Worm (Caenorhabditis elegans) whole organism, young adult: ENCODE data around the gene Y46G5A.7.

Experiments used
- B0035.1 ChIP-seq: sonication (generic microtip); optimal IDR thresholded peaks from 2 replicates; lab custom pipeline; 2016; ENCODE audit warnings: missing genetic modification characterization, mild to moderate bottlenecking, missing compliant biosample characterization, missing genotype, missing genetic modification reagents
- B0336.3 ChIP-seq: fragments of 200-800 bp; sonication (Bioruptor generic); IDR thresholded peaks from 2 replicates; pipeline ENCODE4 v1.3.6; 2022; ENCODE audit warnings: missing genetic modification characterization, missing compliant biosample characterization
- C17E4.6 ChIP-seq: fragments of 200-800 bp; sonication (Bioruptor generic); IDR thresholded peaks from 2 replicates; pipeline ENCODE4 v1.3.6; 2022; ENCODE audit warnings: missing genetic modification reagents, missing genetic modification characterization, missing compliant biosample characterization
- F10E7.11 ChIP-seq: sonication (generic microtip); optimal IDR thresholded peaks from 2 replicates; lab custom pipeline; 2017; ENCODE audit warnings: mild to moderate bottlenecking, missing genetic modification characterization, moderate library complexity, missing compliant biosample characterization
- F23B12.7 ChIP-seq: sonication (generic microtip); optimal IDR thresholded peaks from 2 replicates; lab custom pipeline; 2017; ENCODE audit warnings: missing genetic modification characterization, mild to moderate bottlenecking, missing compliant biosample characterization, antibody characterized with exemption, moderate library complexity; ENCODE audit not compliant: insufficient read depth
- F55B11.4 ChIP-seq: sonication (generic microtip); optimal IDR thresholded peaks from 2 replicates; lab custom pipeline; 2016; ENCODE audit warnings: missing compliant biosample characterization, missing genetic modification characterization, borderline replicate concordance; ENCODE audit not compliant: insufficient read depth
- F57C9.4 ChIP-seq: sonication (generic microtip); optimal IDR thresholded peaks from 2 replicates; lab custom pipeline; 2017; ENCODE audit warnings: mild to moderate bottlenecking, missing genetic modification characterization, missing compliant biosample characterization
- K11D2.4 ChIP-seq: fragments of 200-800 bp; sonication (Bioruptor generic); IDR thresholded peaks from 2 replicates; pipeline ENCODE4 v1.3.6; 2022; ENCODE audit warnings: missing genetic modification reagents, missing genetic modification characterization, missing compliant biosample characterization
- T07F8.4 ChIP-seq: sonication (generic microtip); optimal IDR thresholded peaks from 2 replicates; lab custom pipeline; 2016; ENCODE audit warnings: mild to moderate bottlenecking, missing genetic modification characterization, moderate library complexity, missing compliant biosample characterization
- T26A5.8 ChIP-seq: sonication (generic microtip); optimal IDR thresholded peaks from 2 replicates; lab custom pipeline; 2016; ENCODE audit warnings: missing genetic modification characterization, missing compliant biosample characterization
- Y53G8AR.9 ChIP-seq: fragments of 200-800 bp; sonication (Bioruptor generic); conservative IDR thresholded peaks from 2 replicates; pipeline ENCODE4 v1.3.6; 2022; ENCODE audit warnings: missing genetic modification reagents, missing genetic modification characterization, missing compliant biosample characterization
- Y67H2A.10 ChIP-seq: fragments of 200-800 bp; sonication (Bioruptor generic); conservative IDR thresholded peaks from 2 replicates; pipeline ENCODE4 v1.3.6; 2022; ENCODE audit warnings: missing genetic modification reagents, missing genetic modification characterization, missing compliant biosample characterization
- atf-7 ChIP-seq: sonication (generic microtip); optimal IDR thresholded peaks from 2 replicates; lab custom pipeline; 2017; ENCODE audit warnings: mild to moderate bottlenecking, missing genetic modification characterization, missing compliant biosample characterization
- athp-1 ChIP-seq: sonication (generic microtip); optimal IDR thresholded peaks from 2 replicates; lab custom pipeline; 2017; ENCODE audit warnings: mild to moderate bottlenecking, missing genetic modification characterization, missing compliant biosample characterization
- attf-3 ChIP-seq: fragments of 200-800 bp; sonication (Bioruptor generic); conservative IDR thresholded peaks from 2 replicates; pipeline ENCODE4 v1.3.6; 2022; ENCODE audit warnings: missing genetic modification reagents, missing genetic modification characterization, missing compliant biosample characterization
- bed-2 ChIP-seq: fragments of 200-800 bp; sonication (Bioruptor generic); IDR thresholded peaks from 2 replicates; pipeline ENCODE4 v1.3.6; 2022; ENCODE audit warnings: missing genetic modification reagents, missing genetic modification characterization, missing compliant biosample characterization
- ccch-3 ChIP-seq: fragments of 200-800 bp; sonication (Bioruptor generic); optimal IDR thresholded peaks from 2 replicates; lab custom pipeline; 2018; ENCODE audit warnings: mild to moderate bottlenecking, missing genetic modification characterization, missing compliant biosample characterization
- cebp-1 ChIP-seq, 2 experiments: fragments of 200-800 bp in 1 of 2; sonication (Bioruptor generic) in 1 of 2; sonication (generic microtip) in 1 of 2; IDR thresholded peaks in 1 of 2; optimal IDR thresholded peaks in 1 of 2; 2 replicates each; pipeline versions ENCODE4 v1.3.6 to Lab custom; 2017 to 2022; ENCODE audit warnings: missing compliant biosample characterization in 2 of 2, missing genetic modification characterization in 2 of 2, mild to moderate bottlenecking in 1 of 2, missing genetic modification reagents in 1 of 2, moderate library complexity in 1 of 2
- cebp-2 ChIP-seq: fragments of 200-800 bp; sonication (Bioruptor generic); IDR thresholded peaks from 2 replicates; pipeline ENCODE4 v1.3.6; 2022; ENCODE audit warnings: missing genetic modification characterization, missing compliant biosample characterization
- ceh-58 ChIP-seq: fragments of 200-800 bp; sonication (Bioruptor generic); IDR thresholded peaks from 2 replicates; pipeline ENCODE4 v1.3.6; 2022; ENCODE audit warnings: missing genetic modification characterization, missing compliant biosample characterization
- ceh-91 ChIP-seq: fragments of 200-800 bp; sonication (Bioruptor generic); IDR thresholded peaks from 2 replicates; pipeline ENCODE4 v1.3.6; 2022; ENCODE audit warnings: missing genetic modification reagents, missing genetic modification characterization, missing compliant biosample characterization
- dox-1 ChIP-seq: fragments of 200-800 bp; sonication (Bioruptor generic); IDR thresholded peaks from 2 replicates; pipeline ENCODE4 v1.3.6; 2022; ENCODE audit warnings: missing genetic modification reagents, missing genetic modification characterization, missing compliant biosample characterization
- egl-18 ChIP-seq: fragments of 200-800 bp; sonication (Bioruptor generic); IDR thresholded peaks from 2 replicates; pipeline ENCODE4 v1.3.6; 2022; ENCODE audit warnings: missing genetic modification reagents, missing genetic modification characterization, missing compliant biosample characterization
- egrh-3 ChIP-seq: fragments of 200-800 bp; sonication (Bioruptor generic); IDR thresholded peaks from 2 replicates; pipeline ENCODE4 v1.3.6; 2022; ENCODE audit warnings: missing genetic modification reagents, missing genetic modification characterization, missing compliant biosample characterization
- gei-17 ChIP-seq: fragments of 200-800 bp; sonication (Bioruptor generic); optimal IDR thresholded peaks from 2 replicates; lab custom pipeline; 2018; ENCODE audit warnings: mild to moderate bottlenecking, missing genetic modification characterization, missing compliant biosample characterization
- hlh-12 ChIP-seq: sonication (generic microtip); optimal IDR thresholded peaks from 2 replicates; lab custom pipeline; 2016; ENCODE audit warnings: missing genetic modification characterization, missing compliant biosample characterization
- hrde-1 ChIP-seq: sonication (generic microtip); optimal IDR thresholded peaks from 2 replicates; lab custom pipeline; 2016; ENCODE audit warnings: missing genetic modification characterization, mild to moderate bottlenecking, missing compliant biosample characterization, moderate library complexity, missing genotype, missing genetic modification reagents, borderline replicate concordance
- let-526 ChIP-seq: fragments of 200-800 bp; sonication (Bioruptor generic); IDR thresholded peaks from 2 replicates; pipeline ENCODE4 v1.3.6; 2022; ENCODE audit warnings: missing genetic modification reagents, missing genetic modification characterization, missing compliant biosample characterization
- lin-40 ChIP-seq: sonication (generic microtip); optimal IDR thresholded peaks from 2 replicates; lab custom pipeline; 2016; ENCODE audit warnings: missing genetic modification characterization, mild to moderate bottlenecking, missing compliant biosample characterization, missing genotype, missing genetic modification reagents
- lin-54 ChIP-seq: fragments of 200-800 bp; sonication (Bioruptor generic); optimal IDR thresholded peaks from 2 replicates; lab custom pipeline; 2018; ENCODE audit warnings: mild to moderate bottlenecking, missing genetic modification characterization, missing compliant biosample characterization
- lsy-27 ChIP-seq: sonication (generic microtip); optimal IDR thresholded peaks from 2 replicates; lab custom pipeline; 2017; ENCODE audit warnings: missing genetic modification characterization, mild to moderate bottlenecking, missing compliant biosample characterization, antibody characterized with exemption, missing genotype, borderline replicate concordance; ENCODE audit not compliant: insufficient read depth
- madf-10 ChIP-seq: sonication (generic microtip); optimal IDR thresholded peaks from 2 replicates; lab custom pipeline; 2016; ENCODE audit warnings: mild to moderate bottlenecking, missing genetic modification characterization, missing compliant biosample characterization
- mcd-1 ChIP-seq: fragments of 200-800 bp; sonication (Bioruptor generic); IDR thresholded peaks from 2 replicates; pipeline ENCODE4 v1.3.6; 2022; ENCODE audit warnings: missing genetic modification reagents, missing genetic modification characterization, missing compliant biosample characterization
- mel-28 ChIP-seq: sonication (generic microtip); optimal IDR thresholded peaks from 2 replicates; lab custom pipeline; 2016; ENCODE audit warnings: borderline replicate concordance, mild to moderate bottlenecking, missing genetic modification characterization, missing compliant biosample characterization
- nfyb-1 ChIP-seq: fragments of 200-800 bp; sonication (Bioruptor generic); IDR thresholded peaks from 2 replicates; pipeline ENCODE4 v1.3.6; 2022; ENCODE audit warnings: missing genetic modification reagents, missing genetic modification characterization, missing compliant biosample characterization
- sdz-38 ChIP-seq: sonication (generic microtip); optimal IDR thresholded peaks from 2 replicates; lab custom pipeline; 2016; ENCODE audit warnings: missing genotype, missing genetic modification characterization, missing compliant biosample characterization
- tbp1 ChIP-seq: fragments of 200-800 bp; sonication (Bioruptor generic); optimal IDR thresholded peaks from 2 replicates; lab custom pipeline; 2018; ENCODE audit warnings: mild to moderate bottlenecking, missing genetic modification characterization, missing compliant biosample characterization
- unc-62 ChIP-seq: fragments of 150-350 bp; optimal IDR thresholded peaks from 2 replicates; lab custom pipeline; 2014; ENCODE audit warnings: missing biosample characterization, missing genetic modification reagents, missing genetic modification characterization
- zfh-2 ChIP-seq: fragments of 200-800 bp; sonication (Bioruptor generic); conservative IDR thresholded peaks from 2 replicates; pipeline ENCODE4 v1.3.6; 2022; ENCODE audit warnings: missing genetic modification reagents, missing genetic modification characterization, missing compliant biosample characterization
- ztf-18 ChIP-seq: sonication (generic microtip); optimal IDR thresholded peaks from 2 replicates; lab custom pipeline; 2016; ENCODE audit warnings: missing genotype, mild to moderate bottlenecking, missing genetic modification characterization, missing compliant biosample characterization
- ztf-26 ChIP-seq: sonication (generic microtip); optimal IDR thresholded peaks from 2 replicates; lab custom pipeline; 2017; ENCODE audit warnings: missing genetic modification characterization, missing compliant biosample characterization
- ztf-28 ChIP-seq: fragments of 200-800 bp; sonication (Bioruptor generic); IDR thresholded peaks from 2 replicates; pipeline ENCODE4 v1.3.6; 2022; ENCODE audit warnings: missing genetic modification reagents, missing genetic modification characterization, missing compliant biosample characterization
- ztf-3 ChIP-seq: fragments of 200-800 bp; sonication (Bioruptor generic); optimal IDR thresholded peaks from 2 replicates; lab custom pipeline; 2018; ENCODE audit warnings: mild to moderate bottlenecking, missing genetic modification characterization, missing compliant biosample characterization

Y46G5A.7 gene

ce11 chrII:12795188-12795587 is 39.1 kb upstream of the Y46G5A.7 start (continued):
- TF ChIP-seq B0035.1 (tag; lab: Kevin White, UChicago), result no peak
- TF ChIP-seq ztf-26 (tag; lab: Kevin White, UChicago), result peak; percentile 16
- no peak for TF ChIP-seq bed-2 (GFP tag; lab: Robert Waterston, UW)

ce11 chrII:12790392-12790791 is 34.3 kb upstream of the Y46G5A.7 start:
- TF ChIP-seq nfyb-1 (GFP tag; lab: Robert Waterston, UW), result peak; percentile 70
- no peak for TF ChIP-seq attf-3
- no peak for TF ChIP-seq F55B11.4 (tag; lab: Kevin White, UChicago)

- TF ChIP-seq madf-10, result no peak
- 0 out of 2 replicates have a peak, but pooled peaks have one; percentile 32 for TF ChIP-seq B0336.3 (GFP tag; lab: Robert Waterston, UW)
- 0 out of 2 replicates have a peak, but pooled peaks have one; percentile 23 for TF ChIP-seq mcd-1 (GFP tag; lab: Robert Waterston, UW)
- TF ChIP-seq dox-1 (GFP tag; lab: Robert Waterston, UW), result 0 out of 2 replicates have a peak, but pooled peaks have one; percentile 19
- peak; percentile 57 for TF ChIP-seq zfh-2 (GFP tag; lab: Robert Waterston, UW)
- no peak for TF ChIP-seq ztf-28 (GFP tag; lab: Robert Waterston, UW)
- 0 out of 2 replicates have a peak, but pooled peaks have one; percentile 69 for TF ChIP-seq cebp-2
- TF ChIP-seq cebp-1 (GFP tag; IDR thresholded peaks at IDR 0.05; lab: Robert Waterston, UW), result no peak
- peak; percentile 8 for TF ChIP-seq cebp-1 (tag; optimal IDR thresholded peaks at IDR 0.05; lab: Kevin White, UChicago)
- peak; percentile 55; the same call in 1 of the 2 replicates for TF ChIP-seq nfyb-1 (GFP tag; lab: Robert Waterston, UW)
- TF ChIP-seq ccch-3 (GFP tag; lab: Kevin White, UChicago), result no peak
These were observed 33.4 kb upstream of the Y46G5A.7 start for ce11 chrII:12789497-12789896.

ce11 chrII:12787831-12788248 is 31.7 kb upstream of the Y46G5A.7 start, which contains the start of gene alkb-7:
alkb-7 (minus strand) TSS chrII:12788153.
- TF ChIP-seq hlh-12 (no peak), ztf-3 (GFP tag; lab: Kevin White, UChicago) (no peak), Y67H2A.10 (no peak), sdz-38 (tag; lab: Kevin White, UChicago) (no peak), athp-1 (tag; lab: Kevin White, UChicago) (peak; percentile 3), F10E7.11 (no peak), let-526 (GFP tag; lab: Robert Waterston, UW) (0 out of 2 replicates have a peak, but pooled peaks have one; percentile 37), mcd-1 (GFP tag; lab: Robert Waterston, UW) (peak; percentile 50), atf-7 (no peak), C17E4.6 (GFP tag; lab: Robert Waterston, UW) (no peak), lin-54 (peak; percentile 40), egl-18 (no peak), F23B12.7 (tag; lab: Kevin White, UChicago) (no peak), ztf-18 (tag; lab: Kevin White, UChicago) (no peak), unc-62 (no peak), egrh-3 (GFP tag; lab: Robert Waterston, UW) (no peak), ceh-91 (GFP tag; lab: Robert Waterston, UW) (0 out of 2 replicates have a peak, but pooled peaks have one; percentile 34), F57C9.4 (tag; lab: Kevin White, UChicago) (no peak), lsy-27 (tag; lab: Kevin White, UChicago) (no peak), T26A5.8 (tag; lab: Kevin White, UChicago) (no peak), B0035.1 (tag; lab: Kevin White, UChicago) (no peak), mel-28 (no peak), lin-40 (tag; lab: Kevin White, UChicago) (peak; percentile 2), tbp1 (GFP tag; lab: Kevin White, UChicago) (peak; percentile 6), ceh-58 (GFP tag; lab: Robert Waterston, UW) (no peak), gei-17 (GFP tag; lab: Kevin White, UChicago) (no peak), hrde-1 (tag; lab: Kevin White, UChicago) (no peak), K11D2.4 (GFP tag; lab: Robert Waterston, UW) (no peak), T07F8.4 (no peak), Y53G8AR.9 (GFP tag; lab: Robert Waterston, UW) (0 out of 2 replicates have a peak, but pooled peaks have one; percentile 11)
